Fruit fly (Drosophila melanogaster): Measurements from ENCODE around the gene spartin.

Gene spartin

dm6 chr3R:4663068-4663467, 8.5 kb downstream of the spartin start (continued):
- TF ChIP-seq CHES-1-like (GFP tag; optimal IDR thresholded peaks at IDR 0.05) = peak; percentile 31
- TF ChIP-seq Dek (tag; optimal IDR thresholded peaks at IDR 0.05) = peak; percentile 52
- no peak for TF ChIP-seq Bdp1 (GFP tag; optimal IDR thresholded peaks at IDR 0.05)
- peak; percentile 23 for TF ChIP-seq CG10462 (GFP tag; optimal IDR thresholded peaks at IDR 0.05)
- TF ChIP-seq CG30403 (GFP tag; optimal IDR thresholded peaks at IDR 0.05) = peak; percentile 81
- TF ChIP-seq psq (GFP tag; optimal IDR thresholded peaks at IDR 0.05) = no peak
- peak; percentile 11 for TF ChIP-seq CG30431 (GFP tag; optimal IDR thresholded peaks at IDR 0.05)
- peak; percentile 94 for TF ChIP-seq CG17829 (tag; optimal IDR thresholded peaks at IDR 0.05)
- no peak for TF ChIP-seq NC2α (GFP tag; optimal IDR thresholded peaks at IDR 0.05)
- TF ChIP-seq CG30020 (tag; optimal IDR thresholded peaks at IDR 0.05) = peak; percentile 11
- no peak for TF ChIP-seq Hey (tag; optimal IDR thresholded peaks at IDR 0.05)
- peak; percentile 80 for TF ChIP-seq CG8359 (GFP tag; optimal IDR thresholded peaks at IDR 0.05; ENCODE audit: borderline replicate concordance)
- peak; percentile 5 for TF ChIP-seq HmgZ (tag; optimal IDR thresholded peaks at IDR 0.05)
- no peak for TF ChIP-seq Adf1 (GFP tag; IDR thresholded peaks at IDR 0.05)
- TF ChIP-seq HmgD (GFP tag; optimal IDR thresholded peaks at IDR 0.05) = peak; percentile 20
- TF ChIP-seq E2f2 (GFP tag; IDR thresholded peaks at IDR 0.05) = peak; percentile 49; the same call in 1 of the 2 replicates
- TF ChIP-seq CG11085 (GFP tag; IDR thresholded peaks at IDR 0.05) = no peak
- TF ChIP-seq CG6765 (GFP tag; optimal IDR thresholded peaks at IDR 0.05) = peak; percentile 8
- peak; percentile 44 for TF ChIP-seq Jarid2 (GFP tag; optimal IDR thresholded peaks at IDR 0.05)
- 0 out of 2 replicates have a peak, but pooled peaks have one; percentile 5 for TF ChIP-seq Oaz (GFP tag; IDR thresholded peaks at IDR 0.05)
- TF ChIP-seq CG9727 (GFP tag; optimal IDR thresholded peaks at IDR 0.05) = peak; percentile 87
- TF ChIP-seq sim (GFP tag; IDR thresholded peaks at IDR 0.05) = peak; percentile 87
- TF ChIP-seq CG8281 (tag; optimal IDR thresholded peaks at IDR 0.05) = peak; percentile 46
- TF ChIP-seq cwo (GFP tag; optimal IDR thresholded peaks at IDR 0.05) = peak; percentile 51
- peak; percentile 75 for TF ChIP-seq esg (GFP tag; conservative IDR thresholded peaks at IDR 0.05)
- TF ChIP-seq CG16863 (GFP tag; optimal IDR thresholded peaks at IDR 0.05) = no peak
- TF ChIP-seq gro (GFP tag; optimal IDR thresholded peaks at IDR 0.05) = peak; percentile 40
- TF ChIP-seq ase (GFP tag; IDR thresholded peaks at IDR 0.05) = peak; percentile 81; the same call in 2 of the 3 replicates
- TF ChIP-seq CG9215 (GFP tag; IDR thresholded peaks at IDR 0.05) = 0 out of 2 replicates have a peak, but pooled peaks have one; percentile 43
- peak; percentile 89 for TF ChIP-seq Blimp-1 (GFP tag; optimal IDR thresholded peaks at IDR 0.05)
- peak; percentile 93 for TF ChIP-seq CG15696 (tag; optimal IDR thresholded peaks at IDR 0.05)
- peak; percentile 56 for TF ChIP-seq CG13296 (GFP tag; optimal IDR thresholded peaks at IDR 0.05)
- TF ChIP-seq CG1602 (GFP tag; optimal IDR thresholded peaks at IDR 0.05) = peak; percentile 53
- TF ChIP-seq zf30C (GFP tag; optimal IDR thresholded peaks at IDR 0.05) = peak; percentile 66
- TF ChIP-seq CG7372 (GFP tag; IDR thresholded peaks at IDR 0.05) = peak; percentile 75
- peak; percentile 2 for TF ChIP-seq CG12659 (GFP tag; optimal IDR thresholded peaks at IDR 0.05)
- TF ChIP-seq sisA (GFP tag; IDR thresholded peaks at IDR 0.05) = peak; percentile 88
- TF ChIP-seq ERR (GFP tag; optimal IDR thresholded peaks at IDR 0.05) = no peak
- no peak for TF ChIP-seq MESR4 (GFP tag; optimal IDR thresholded peaks at IDR 0.05)
- peak; percentile 39 for TF ChIP-seq lilli (GFP tag; optimal IDR thresholded peaks at IDR 0.05)
- peak; percentile 4 for TF ChIP-seq tx (GFP tag; optimal IDR thresholded peaks at IDR 0.05)
- TF ChIP-seq btn (GFP tag; optimal IDR thresholded peaks at IDR 0.05) = peak; percentile 39
- TF ChIP-seq CG12391 (tag; optimal IDR thresholded peaks at IDR 0.05) = peak; percentile 78
- TF ChIP-seq Pdp1 (GFP tag; optimal IDR thresholded peaks at IDR 0.05) = peak; percentile 24 to 74
- TF ChIP-seq Sox102F (GFP tag; optimal IDR thresholded peaks at IDR 0.05) = peak; percentile 80
- peak; percentile 75 for TF ChIP-seq CG6813 (GFP tag; optimal IDR thresholded peaks at IDR 0.05)
- peak; percentile 84 for TF ChIP-seq pum (GFP tag; optimal IDR thresholded peaks at IDR 0.05)
- TF ChIP-seq bowl (GFP tag; IDR thresholded peaks at IDR 0.05) = no peak
- no peak for TF ChIP-seq Stat92E (GFP tag; optimal IDR thresholded peaks at IDR 0.05)
- peak; percentile 74; the same call in 2 of the 3 replicates for TF ChIP-seq CG11456 (GFP tag; IDR thresholded peaks at IDR 0.05)
- no peak for TF ChIP-seq fru (optimal IDR thresholded peaks at IDR 0.05)

Data from whole organism, embryonic.